Worm (Caenorhabditis elegans): Measurements from ENCODE around the gene ubc-7.

ubc-7 gene

ce11 chrIII:9619079-9619761 lies 11.7 kb downstream of the ubc-7 start, which contains the start of gene hlh-11:
Gene hlh-11, plus strand, starts transcription at chrIII:9619711.
- TF ChIP-seq nhr-11 (tag; optimal IDR thresholded peaks at IDR 0.05), result peak; percentile 85
- TF ChIP-seq zfp-3 (GFP tag; conservative IDR thresholded peaks at IDR 0.05), result peak; percentile 61
- TF ChIP-seq Y48G9A.11 (GFP tag; IDR thresholded peaks at IDR 0.05), result no peak
- TF ChIP-seq Y5F2A.4 (GFP tag; optimal IDR thresholded peaks at IDR 0.05), result no peak
- TF ChIP-seq ceh-82 (tag; optimal IDR thresholded peaks at IDR 0.05), result no peak
- peak; percentile 22 for TF ChIP-seq spr-3 (GFP tag; optimal IDR thresholded peaks at IDR 0.05)
- no peak for TF ChIP-seq sdz-12 (GFP tag; optimal IDR thresholded peaks at IDR 0.05)
- peak; percentile 85 to 90 for TF ChIP-seq lsy-2 (tag; optimal IDR thresholded peaks at IDR 0.05)
- peak; percentile 66 for TF ChIP-seq nhr-77 (tag; optimal IDR thresholded peaks at IDR 0.05)
- no peak for TF ChIP-seq ceh-32 (tag; optimal IDR thresholded peaks at IDR 0.05; ENCODE audit: poor library complexity)
- peak; percentile 38 for TF ChIP-seq lin-13 (GFP tag; optimal IDR thresholded peaks at IDR 0.05)
- peak; percentile 64 for TF ChIP-seq nhr-237 (tag; optimal IDR thresholded peaks at IDR 0.05)
- TF ChIP-seq hlh-30 (tag; optimal IDR thresholded peaks at IDR 0.05; ENCODE audit: insufficient read depth), result peak; percentile 98
- peak; percentile 88 for TF ChIP-seq spr-1 (tag; optimal IDR thresholded peaks at IDR 0.05)
- no peak for TF ChIP-seq ztf-7 (tag; optimal IDR thresholded peaks at IDR 0.05)
- TF ChIP-seq php-3 (GFP tag; IDR thresholded peaks at IDR 0.05), result 0 out of 2 replicates have a peak, but pooled peaks have one; percentile 30
- TF ChIP-seq zip-2 (tag; optimal IDR thresholded peaks at IDR 0.05), result no peak
- peak; percentile 61; the same call in 1 of the 2 replicates for TF ChIP-seq tra-1 (GFP tag; IDR thresholded peaks at IDR 0.05)
- peak; percentile 93 for TF ChIP-seq aha-1 (tag)
- peak; percentile 95 for TF ChIP-seq dve-1 (tag; optimal IDR thresholded peaks at IDR 0.05; ENCODE audit: insufficient read depth)
- peak; percentile 96 for TF ChIP-seq rbr-2 (tag; optimal IDR thresholded peaks at IDR 0.05)
- no peak for TF ChIP-seq saeg-2 (GFP tag; IDR thresholded peaks at IDR 0.05)
- peak; percentile 93 for TF ChIP-seq nhr-48 (tag; optimal IDR thresholded peaks at IDR 0.05)
- TF ChIP-seq mep-1 (tag; optimal IDR thresholded peaks at IDR 0.05), result peak; percentile 97
- peak; percentile 54 to 75 for TF ChIP-seq hif-1 (tag; optimal IDR thresholded peaks at IDR 0.05)
- TF ChIP-seq skn-1 (tag; optimal IDR thresholded peaks at IDR 0.05), result peak; percentile 13
- TF ChIP-seq nhr-76 (tag; optimal IDR thresholded peaks at IDR 0.05), result peak; percentile 10
- TF ChIP-seq daf-12 (tag; optimal IDR thresholded peaks at IDR 0.05), result no peak
- TF ChIP-seq nhr-28 (tag; optimal IDR thresholded peaks at IDR 0.05), result peak; percentile 83
- no peak for TF ChIP-seq nhr-111 (GFP tag; optimal IDR thresholded peaks at IDR 0.05)
- peak; percentile 64 for TF ChIP-seq dpl-1 (GFP tag; optimal IDR thresholded peaks at IDR 0.05)
- no peak for TF ChIP-seq F10B5.3 (tag; optimal IDR thresholded peaks at IDR 0.05)
- TF ChIP-seq mdt-29 (GFP tag; IDR thresholded peaks at IDR 0.05), result peak; percentile 45; the same call in 1 of the 2 replicates
- TF ChIP-seq mes-2 (tag; optimal IDR thresholded peaks at IDR 0.05; ENCODE audit: poor library complexity, severe bottlenecking), result peak; percentile 53
- TF ChIP-seq gei-8 (GFP tag; optimal IDR thresholded peaks at IDR 0.05), result peak; percentile 89
- 0 out of 2 replicates have a peak, but pooled peaks have one; percentile 43 for TF ChIP-seq vab-7 (GFP tag; IDR thresholded peaks at IDR 0.05)
- peak; percentile 68 for TF ChIP-seq mxl-2 (GFP tag; conservative IDR thresholded peaks at IDR 0.05)
- TF ChIP-seq lin-38 (GFP tag; IDR thresholded peaks at IDR 0.05), result peak; percentile 77
- TF ChIP-seq ama-1 (optimal IDR thresholded peaks at IDR 0.05), result no peak
- TF ChIP-seq hlh-11 (tag; optimal IDR thresholded peaks at IDR 0.05), result no peak
- no peak for TF ChIP-seq dmd-9 (GFP tag; IDR thresholded peaks at IDR 0.05)
- peak; percentile 35 for TF ChIP-seq zfp-2 (tag; optimal IDR thresholded peaks at IDR 0.05)
- no peak for TF ChIP-seq zip-11 (GFP tag; IDR thresholded peaks at IDR 0.05)
- TF ChIP-seq nhr-102 (tag; optimal IDR thresholded peaks at IDR 0.05), result peak; percentile 70
- TF ChIP-seq unc-62 (GFP tag; optimal IDR thresholded peaks at IDR 0.05 in 1 of 2), result peak in 1 of 2 experiments; percentile 82
- peak; percentile 43 for TF ChIP-seq unc-62 (tag; optimal IDR thresholded peaks at IDR 0.05)
- TF ChIP-seq ztf-11 (tag; optimal IDR thresholded peaks at IDR 0.05), result no peak
- TF ChIP-seq Y75B8A.6 (GFP tag; IDR thresholded peaks at IDR 0.05), result 0 out of 2 replicates have a peak, but pooled peaks have one; percentile 34
- peak; percentile 70 for TF ChIP-seq T20F7.1 (GFP tag; optimal IDR thresholded peaks at IDR 0.05)
- peak; percentile 86 for TF ChIP-seq nhr-25 (tag; optimal IDR thresholded peaks at IDR 0.05; ENCODE audit: borderline replicate concordance, insufficient read depth)
